Worm (Caenorhabditis elegans): Measurements from ENCODE around the gene idpb-1.

DNA sequence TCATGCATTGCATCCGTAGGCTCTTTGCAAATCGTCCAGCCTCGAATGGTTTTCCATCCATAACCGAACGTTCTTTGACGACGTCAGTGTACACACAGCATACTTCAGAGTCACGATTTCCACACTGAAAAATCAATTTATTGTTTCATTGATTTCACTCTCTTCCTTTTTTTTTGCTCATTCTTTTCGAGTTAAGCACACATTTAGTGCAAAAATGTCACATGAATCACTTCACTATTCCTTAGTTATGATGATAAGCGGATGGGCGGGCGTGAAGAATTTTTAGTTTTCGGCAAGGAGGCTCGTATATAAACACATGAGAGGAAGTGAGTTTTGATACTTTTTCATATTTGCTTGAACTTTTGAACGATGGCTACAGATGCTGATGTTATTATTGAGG is 16.3 kb upstream of the idpb-1 start, which contains the start of gene txt-9:
- TF ChIP-seq jun-1 (tag; optimal IDR thresholded peaks at IDR 0.05) (no peak), nhr-11 (tag; optimal IDR thresholded peaks at IDR 0.05) (no peak), F10B5.3 (tag; optimal IDR thresholded peaks at IDR 0.05) (no peak), pha-4 (GFP tag; IDR thresholded peaks at IDR 0.05) (no peak), pha-4 (tag; optimal IDR thresholded peaks at IDR 0.05) (no peak), dve-1 (tag; optimal IDR thresholded peaks at IDR 0.05; ENCODE audit: insufficient read depth) (no peak), php-3 (GFP tag; IDR thresholded peaks at IDR 0.05) (no peak), mxl-2 (GFP tag; conservative IDR thresholded peaks at IDR 0.05) (no peak), lin-13 (GFP tag; optimal IDR thresholded peaks at IDR 0.05) (no peak), egl-43 (GFP tag; IDR thresholded peaks at IDR 0.05) (no peak), ama-1 (optimal IDR thresholded peaks at IDR 0.05) (no peak), egl-27 (tag; optimal IDR thresholded peaks at IDR 0.05) (no peak), R02D3.7 (tag; optimal IDR thresholded peaks at IDR 0.05) (no peak), daf-8 (GFP tag; IDR thresholded peaks at IDR 0.05) (no peak), nhr-237 (tag; optimal IDR thresholded peaks at IDR 0.05) (no peak)
